Fruit fly (Drosophila melanogaster) whole organism, embryonic: Measurements from ENCODE around the gene CG31974.

Experiments
- Atf3 ChIP-seq: fragments of 200-800 bp; sonication (Bioruptor generic); optimal IDR thresholded peaks from 3 replicates; lab custom pipeline; 2016; ENCODE audit warnings: missing biosample characterization, missing genetic modification characterization
- Bdp1 ChIP-seq: fragments of 200-800 bp; sonication (Bioruptor generic); optimal IDR thresholded peaks from 3 replicates; lab custom pipeline; 2016; ENCODE audit warnings: missing biosample characterization, missing genetic modification characterization
- C15 ChIP-seq: fragments of 200-800 bp; sonication (Bioruptor generic); IDR thresholded peaks from 3 replicates; pipeline ENCODE4 v1.3.6; 2022; ENCODE audit warnings: missing biosample characterization, missing genetic modification characterization
- CG10654 ChIP-seq: fragments of 200-800 bp; sonication (Bioruptor generic); optimal IDR thresholded peaks from 2 replicates; lab custom pipeline; 2016; ENCODE audit warnings: missing biosample characterization, missing genetic modification characterization
- CG11696 ChIP-seq: fragments of 200-800 bp; sonication (Bioruptor generic); IDR thresholded peaks from 2 replicates; pipeline ENCODE4 v1.3.6; 2022; ENCODE audit warnings: missing biosample characterization, missing genetic modification characterization
- CG12769 ChIP-seq: fragments of 200-800 bp; sonication (Bioruptor generic); optimal IDR thresholded peaks from 2 replicates; lab custom pipeline; 2019; ENCODE audit warnings: missing biosample characterization, mild to moderate bottlenecking, missing genetic modification characterization, moderate library complexity
- CG13424 ChIP-seq: fragments of 200-800 bp; sonication (Bioruptor generic); optimal IDR thresholded peaks from 2 replicates; lab custom pipeline; 2019; ENCODE audit warnings: missing biosample characterization, mild to moderate bottlenecking, missing genetic modification characterization, moderate library complexity
- CG13894 ChIP-seq: fragments of 200-800 bp; sonication (Bioruptor generic); optimal IDR thresholded peaks from 3 replicates; lab custom pipeline; 2018; ENCODE audit warnings: missing biosample characterization, mild to moderate bottlenecking, missing genetic modification characterization, moderate library complexity
- CG15073 ChIP-seq: fragments of 200-800 bp; sonication (Bioruptor generic); optimal IDR thresholded peaks from 2 replicates; lab custom pipeline; 2016; ENCODE audit warnings: missing biosample characterization, missing genetic modification characterization
- CG15479 ChIP-seq: fragments of 200-800 bp; sonication (Bioruptor generic); optimal IDR thresholded peaks from 3 replicates; lab custom pipeline; 2019; ENCODE audit warnings: missing biosample characterization, mild to moderate bottlenecking, missing genetic modification characterization, moderate library complexity
- CG15514 ChIP-seq: fragments of 200-800 bp; sonication (Bioruptor generic); optimal IDR thresholded peaks from 3 replicates; lab custom pipeline; 2017; ENCODE audit warnings: missing biosample characterization, missing genetic modification characterization, mild to moderate bottlenecking, moderate library complexity, missing genetic modification reagents
- CG16813 ChIP-seq: fragments of 200-800 bp; sonication (Bioruptor generic); IDR thresholded peaks from 3 replicates; pipeline ENCODE4 v1.3.6; 2022; ENCODE audit warnings: missing biosample characterization, missing genetic modification characterization; ENCODE audit not compliant: partially characterized antibody
- CG17361 ChIP-seq: fragments of 200-800 bp; sonication (Bioruptor generic); IDR thresholded peaks from 3 replicates; pipeline ENCODE4 v1.3.6; 2022; ENCODE audit warnings: missing biosample characterization, missing genetic modification characterization
- CG2678 ChIP-seq: fragments of 200-800 bp; sonication (Bioruptor generic); optimal IDR thresholded peaks from 3 replicates; lab custom pipeline; 2019; ENCODE audit warnings: missing biosample characterization, mild to moderate bottlenecking, missing genetic modification characterization, moderate library complexity
- CG34224 ChIP-seq: fragments of 200-800 bp; sonication (Bioruptor generic); IDR thresholded peaks from 3 replicates; pipeline ENCODE4 v1.3.6; 2022; ENCODE audit warnings: missing biosample characterization, missing genetic modification characterization; ENCODE audit not compliant: partially characterized antibody
- CG4424 ChIP-seq: fragments of 200-800 bp; sonication (Bioruptor generic); optimal IDR thresholded peaks from 3 replicates; lab custom pipeline; 2016; ENCODE audit warnings: missing biosample characterization, missing genetic modification characterization
- CG6854 ChIP-seq: fragments of 200-800 bp; sonication (Bioruptor generic); optimal IDR thresholded peaks from 3 replicates; lab custom pipeline; 2017; ENCODE audit warnings: missing biosample characterization, mild to moderate bottlenecking, missing genetic modification characterization
- CG7372 ChIP-seq: fragments of 200-800 bp; sonication (Bioruptor generic); IDR thresholded peaks from 2 replicates; pipeline ENCODE4 v1.3.6; 2022; ENCODE audit warnings: missing biosample characterization, missing genetic modification characterization
- CG7839 ChIP-seq: fragments of 200-800 bp; sonication (Bioruptor generic); optimal IDR thresholded peaks from 3 replicates; lab custom pipeline; 2018; ENCODE audit warnings: missing biosample characterization, mild to moderate bottlenecking, missing genetic modification characterization, moderate library complexity
- D19A ChIP-seq: fragments of 200-800 bp; optimal IDR thresholded peaks from 3 replicates; lab custom pipeline; 2019; ENCODE audit warnings: missing biosample characterization, mild to moderate bottlenecking, missing genetic modification characterization, moderate library complexity
- Elba2 ChIP-seq: fragments of 200-800 bp; sonication (Bioruptor generic); optimal IDR thresholded peaks from 3 replicates; lab custom pipeline; 2016; ENCODE audit warnings: missing biosample characterization, missing genetic modification characterization
- Ets65A ChIP-seq: fragments of 200-800 bp; sonication (Bioruptor generic); peaks from one replicate; lab custom pipeline; 2016; ENCODE audit warnings: missing biosample characterization, missing genetic modification characterization
- HHEX ChIP-seq: fragments of 200-800 bp; sonication (Bioruptor generic); optimal IDR thresholded peaks from 3 replicates; lab custom pipeline; 2017; ENCODE audit warnings: missing biosample characterization, mild to moderate bottlenecking, missing genetic modification characterization, missing genetic modification reagents
- HmgZ ChIP-seq: fragments of 200-800 bp; sonication (Bioruptor generic); optimal IDR thresholded peaks from 2 replicates; lab custom pipeline; 2018; ENCODE audit warnings: missing biosample characterization, mild to moderate bottlenecking, missing genetic modification characterization
- Hmr ChIP-seq: fragments of 200-800 bp; sonication (Bioruptor generic); optimal IDR thresholded peaks from 3 replicates; lab custom pipeline; 2017; ENCODE audit warnings: mild to moderate bottlenecking, missing biosample characterization, missing genetic modification reagents, missing genetic modification characterization
- Kr ChIP-seq: fragments of 200-800 bp; sonication (Bioruptor generic); optimal IDR thresholded peaks from 2 replicates; lab custom pipeline; 2017; ENCODE audit warnings: missing biosample characterization, mild to moderate bottlenecking, missing genetic modification characterization
- Lim3 ChIP-seq: fragments of 200-800 bp; sonication (Bioruptor generic); IDR thresholded peaks from 2 replicates; pipeline ENCODE4 v1.3.6; 2022; ENCODE audit warnings: missing biosample characterization, missing genetic modification characterization
- Lpt ChIP-seq: fragments of >200 bp; optimal IDR thresholded peaks from 2 replicates; lab custom pipeline; 2018; ENCODE audit warnings: missing biosample characterization, missing genetic modification characterization
- Max ChIP-seq: fragments of 200-800 bp; sonication (Bioruptor generic); optimal IDR thresholded peaks from 2 replicates; lab custom pipeline; 2016; ENCODE audit warnings: missing biosample characterization, mild to moderate bottlenecking, missing genetic modification characterization
- Med ChIP-seq: fragments of 200-800 bp; sonication (Bioruptor generic); peaks from one replicate; lab custom pipeline; 2016; ENCODE audit warnings: missing biosample characterization, missing genetic modification characterization, mild to moderate bottlenecking, inconsistent platforms, moderate library complexity
- Mes4 ChIP-seq: fragments of 200-800 bp; sonication (Bioruptor generic); optimal IDR thresholded peaks from 2 replicates; lab custom pipeline; 2016; ENCODE audit warnings: missing biosample characterization, missing genetic modification characterization
- NFAT ChIP-seq: fragments of 200-800 bp; sonication (Bioruptor generic); IDR thresholded peaks from 2 replicates; pipeline ENCODE4 v1.3.6; 2022; ENCODE audit warnings: missing biosample characterization, missing genetic modification characterization
- Ptx1 ChIP-seq: fragments of 200-800 bp; sonication (Bioruptor generic); IDR thresholded peaks from 2 replicates; pipeline ENCODE4 v1.3.6; 2022; ENCODE audit warnings: missing biosample characterization, missing genetic modification characterization
- Six4 ChIP-seq: fragments of 200-800 bp; sonication (Bioruptor generic); optimal IDR thresholded peaks from 2 replicates; lab custom pipeline; 2016; ENCODE audit warnings: missing biosample characterization, missing genetic modification characterization
- Trl ChIP-seq, 3 experiments: fragments of >200 bp in 2 of 3; fragments of 200-800 bp in 1 of 3; sonication (Bioruptor generic) in 1 of 3; optimal IDR thresholded peaks; 2 replicates in 1 of 3; 3 replicates in 2 of 3; lab custom pipeline; 2016 to 2017; ENCODE audit warnings: missing biosample characterization in 1 of 3, missing genetic modification characterization in 1 of 3
- bcd ChIP-seq: fragments of 200-800 bp; sonication (Bioruptor generic); optimal IDR thresholded peaks from 2 replicates; lab custom pipeline; 2017; ENCODE audit warnings: missing biosample characterization, mild to moderate bottlenecking, missing genetic modification characterization
- cad ChIP-seq: fragments of >200 bp; optimal IDR thresholded peaks from 2 replicates; lab custom pipeline; 2017; ENCODE audit warnings: missing biosample characterization, missing genetic modification characterization
- chinmo ChIP-seq: fragments of 200-800 bp; sonication (Bioruptor generic); IDR thresholded peaks from 4 replicates; pipeline ENCODE4 v1.3.6; 2022; ENCODE audit warnings: missing biosample characterization, missing genetic modification characterization; ENCODE audit not compliant: partially characterized antibody
- chn ChIP-seq: fragments of 200-800 bp; sonication (Bioruptor generic); optimal IDR thresholded peaks from 2 replicates; lab custom pipeline; 2016; ENCODE audit warnings: missing biosample characterization, missing genetic modification characterization
- danr ChIP-seq: fragments of 200-800 bp; sonication (Bioruptor generic); IDR thresholded peaks from 2 replicates; pipeline ENCODE4 v1.3.6; 2022; ENCODE audit warnings: missing biosample characterization, missing genetic modification characterization
- dimm ChIP-seq: fragments of 200-800 bp; sonication (Bioruptor generic); IDR thresholded peaks from 2 replicates; pipeline ENCODE4 v1.3.6; 2022; ENCODE audit warnings: missing biosample characterization, missing genetic modification characterization
- exex ChIP-seq: fragments of 200-800 bp; sonication (Bioruptor generic); optimal IDR thresholded peaks from 4 replicates; lab custom pipeline; 2018; ENCODE audit warnings: missing biosample characterization, mild to moderate bottlenecking, missing genetic modification characterization, moderate library complexity
- fd102C ChIP-seq: fragments of 200-800 bp; sonication (Bioruptor generic); optimal IDR thresholded peaks from 2 replicates; lab custom pipeline; 2018; ENCODE audit warnings: missing biosample characterization, mild to moderate bottlenecking, missing genetic modification characterization, moderate library complexity
- fu2 ChIP-seq: fragments of 200-800 bp; sonication (Bioruptor generic); optimal IDR thresholded peaks from 2 replicates; lab custom pipeline; 2016; ENCODE audit warnings: missing biosample characterization, missing genetic modification characterization
- gsb-n ChIP-seq: fragments of 200-800 bp; sonication (Bioruptor generic); optimal IDR thresholded peaks from 3 replicates; lab custom pipeline; 2018; ENCODE audit warnings: missing biosample characterization, mild to moderate bottlenecking, missing genetic modification characterization
- hbn ChIP-seq: fragments of 200-800 bp; sonication (Bioruptor generic); IDR thresholded peaks from 2 replicates; pipeline ENCODE4 v1.3.6; 2022; ENCODE audit warnings: missing biosample characterization, missing genetic modification characterization; ENCODE audit not compliant: partially characterized antibody
- mirr ChIP-seq: fragments of 200-800 bp; sonication (Bioruptor generic); optimal IDR thresholded peaks from 3 replicates; lab custom pipeline; 2018; ENCODE audit warnings: missing biosample characterization, mild to moderate bottlenecking, missing genetic modification characterization
- pnt ChIP-seq: fragments of 200-800 bp; sonication (Bioruptor generic); optimal IDR thresholded peaks from 3 replicates; lab custom pipeline; 2016; ENCODE audit warnings: missing biosample characterization, missing genetic modification characterization
- sens ChIP-seq: fragments of 200-800 bp; sonication (Bioruptor generic); peaks from one replicate; lab custom pipeline; 2016; ENCODE audit warnings: missing biosample characterization, missing genetic modification characterization
- sisA ChIP-seq: fragments of 200-800 bp; sonication (Bioruptor generic); IDR thresholded peaks from 2 replicates; pipeline ENCODE4 v1.3.6; 2022; ENCODE audit warnings: missing biosample characterization, missing genetic modification characterization
- sug ChIP-seq: fragments of 200-800 bp; optimal IDR thresholded peaks from 2 replicates; lab custom pipeline; 2019; ENCODE audit warnings: missing biosample characterization, mild to moderate bottlenecking, missing genetic modification characterization, moderate library complexity
- toy ChIP-seq: fragments of 200-800 bp; sonication (Bioruptor generic); IDR thresholded peaks from 2 replicates; pipeline ENCODE4 v1.3.6; 2022; ENCODE audit warnings: missing biosample characterization, missing genetic modification characterization

Gene CG31974

dm6 chr2L:139610-140009 is 3.3 kb downstream of the CG31974 start (continued):
- TF ChIP-seq Kr (GFP tag; lab: Kevin White, UChicago) (no peak), dimm (GFP tag; lab: Robert Waterston, UW) (no peak), Hmr (GFP tag; lab: Kevin White, UChicago) (peak; percentile 41), bcd (GFP tag; lab: Kevin White, UChicago) (no peak), HmgZ (tag; lab: Kevin White, UChicago) (no peak), fd102C (GFP tag; lab: Kevin White, UChicago) (no peak), exex (peak; percentile 72), sens (GFP tag; lab: Kevin White, UChicago) (peak; percentile 22), gsb-n (tag; lab: Kevin White, UChicago) (no peak), CG13424 (no peak), pnt (GFP tag; lab: Kevin White, UChicago) (no peak), Trl (optimal IDR thresholded peaks at IDR 0.05; lab: Kevin White, UChicago) (no peak), Trl (GFP tag; optimal IDR thresholded peaks at IDR 0.05; lab: Kevin White, UChicago) (no peak), Bdp1 (GFP tag; lab: Kevin White, UChicago) (no peak), CG12769 (tag; lab: Kevin White, UChicago) (peak; percentile 18), mirr (GFP tag; lab: Kevin White, UChicago) (peak; percentile 69), sug (peak; percentile 94), Atf3 (GFP tag; lab: Kevin White, UChicago) (no peak), Ptx1 (GFP tag; lab: Robert Waterston, UW) (no peak), chinmo (GFP tag; lab: Robert Waterston, UW) (0 out of 4 replicates have a peak, but pooled peaks have one; percentile 25), danr (no peak), hbn (no peak), chn (GFP tag; lab: Kevin White, UChicago) (no peak), toy (GFP tag; lab: Robert Waterston, UW) (no peak), fu2 (GFP tag; lab: Kevin White, UChicago) (no peak), Mes4 (GFP tag; lab: Kevin White, UChicago) (no peak), CG13894 (tag; lab: Kevin White, UChicago) (peak; percentile 77), CG6854 (no peak), Ets65A (no peak), CG34224 (GFP tag; lab: Robert Waterston, UW) (no peak), CG7372 (GFP tag; lab: Robert Waterston, UW) (no peak), Elba2 (no peak), CG15514 (peak; percentile 23), NFAT (GFP tag; lab: Robert Waterston, UW) (no peak), sisA (GFP tag; lab: Robert Waterston, UW) (no peak), CG2678 (peak; percentile 27), Lpt (GFP tag; lab: Kevin White, UChicago) (no peak), C15 (GFP tag; lab: Robert Waterston, UW) (no peak), CG4424 (GFP tag; lab: Kevin White, UChicago) (no peak), CG10654 (GFP tag; lab: Kevin White, UChicago) (no peak), HHEX (no peak), Lim3 (GFP tag; lab: Robert Waterston, UW) (no peak), cad (no peak), CG15073 (no peak), CG16813 (GFP tag; lab: Robert Waterston, UW) (no peak), Med (GFP tag; lab: Kevin White, UChicago) (peak; percentile 59), D19A (tag; lab: Kevin White, UChicago) (no peak), CG15479 (GFP tag; lab: Kevin White, UChicago) (no peak), CG7839 (tag; lab: Kevin White, UChicago) (no peak), Six4 (no peak), CG17361 (GFP tag; lab: Robert Waterston, UW) (no peak), CG11696 (no peak), Max (GFP tag; lab: Kevin White, UChicago) (no peak)
